Fruit fly (Drosophila melanogaster): ENCODE measurements around the gene CG34325.

- TF ChIP-seq usp (GFP tag; optimal IDR thresholded peaks at IDR 0.05) (no peak), pan (optimal IDR thresholded peaks at IDR 0.05) (no peak), psq (optimal IDR thresholded peaks at IDR 0.05) (no peak)
Measured at dm6 chrX:16736180-16736579, 15.0 kb upstream of the CG34325 start.
